Worm (Caenorhabditis elegans): Measurements from ENCODE around the gene C17C3.11.

Gene C17C3.11

DNA sequence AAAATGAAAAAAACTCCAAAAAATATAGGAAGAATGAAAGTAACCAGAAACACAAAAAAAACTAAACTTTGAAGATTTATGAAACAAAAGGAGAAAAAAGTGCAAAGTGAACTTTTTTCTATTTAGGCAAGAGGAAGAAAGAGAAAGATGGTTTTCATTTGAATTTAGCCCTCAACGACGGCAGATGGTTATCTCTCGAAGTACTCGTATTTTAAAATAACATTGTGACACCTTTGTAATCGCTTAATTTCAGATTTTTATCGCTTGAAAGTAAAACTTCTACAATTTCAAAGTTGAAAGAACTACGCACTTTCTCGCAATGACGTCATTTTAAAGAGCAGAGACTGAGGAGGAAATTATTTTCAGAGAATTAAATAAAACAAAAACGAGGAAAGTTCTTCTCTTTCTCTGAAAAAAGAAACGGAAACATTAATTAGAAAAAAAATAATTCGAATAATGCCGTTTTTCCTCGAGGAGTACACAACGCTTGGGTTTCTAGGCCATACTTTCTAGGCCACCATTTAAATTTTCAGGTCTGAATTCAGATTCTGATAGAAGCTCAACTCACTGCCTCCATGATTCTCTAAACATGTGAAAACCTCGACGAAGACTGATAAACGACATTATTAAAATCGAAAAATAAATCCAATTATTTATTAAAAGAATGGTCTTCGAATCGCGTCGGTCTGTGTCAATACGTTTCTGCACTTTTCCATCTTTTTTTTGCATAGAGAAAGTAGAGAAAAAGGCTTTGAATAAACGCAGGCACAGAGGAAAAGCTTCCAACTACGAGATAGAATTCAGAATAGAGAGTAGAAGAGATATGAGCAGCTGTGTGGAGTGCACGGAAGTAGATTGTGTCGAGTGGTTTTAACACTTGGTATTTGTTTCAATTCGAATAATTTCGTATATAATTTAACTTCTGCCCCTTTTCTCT is 25.9 kb upstream of the C17C3.11 start (continued):
- peak; percentile 90 for TF ChIP-seq madf-6 (GFP tag; IDR thresholded peaks at IDR 0.05)
- TF ChIP-seq cebp-2 (GFP tag; IDR thresholded peaks at IDR 0.05): no peak
- TF ChIP-seq ztf-28 (GFP tag; IDR thresholded peaks at IDR 0.05): 0 out of 2 replicates have a peak, but pooled peaks have one; percentile 22
- TF ChIP-seq snpc-1.1 (tag; optimal IDR thresholded peaks at IDR 0.05; ENCODE audit: insufficient read depth): no peak
- no peak for TF ChIP-seq sea-2 (GFP tag; IDR thresholded peaks at IDR 0.05)
- no peak for TF ChIP-seq ztf-25 (GFP tag; IDR thresholded peaks at IDR 0.05)
- TF ChIP-seq bed-2 (GFP tag; IDR thresholded peaks at IDR 0.05): no peak
- TF ChIP-seq Y53G8AR.9 (GFP tag; conservative IDR thresholded peaks at IDR 0.05): no peak
- no peak for TF ChIP-seq zfh-2 (GFP tag; conservative IDR thresholded peaks at IDR 0.05)
- peak; percentile 65 for TF ChIP-seq ZK185.1 (tag; optimal IDR thresholded peaks at IDR 0.05; ENCODE audit: poor library complexity, severe bottlenecking)
- no peak for TF ChIP-seq Y95B8A.8 (GFP tag; IDR thresholded peaks at IDR 0.05)
- TF ChIP-seq nhr-90 (tag; optimal IDR thresholded peaks at IDR 0.05): no peak
- peak; percentile 88 for TF ChIP-seq madf-8 (GFP tag; conservative IDR thresholded peaks at IDR 0.05)
- peak; percentile 7 for TF ChIP-seq K12H6.12 (tag; optimal IDR thresholded peaks at IDR 0.05)
- TF ChIP-seq hrde-1 (tag; optimal IDR thresholded peaks at IDR 0.05; ENCODE audit: borderline replicate concordance): no peak
- no peak for TF ChIP-seq ceh-100 (GFP tag; IDR thresholded peaks at IDR 0.05)
- no peak for TF ChIP-seq nhr-179 (tag; optimal IDR thresholded peaks at IDR 0.05)
- no peak for TF ChIP-seq ekl-4 (GFP tag; IDR thresholded peaks at IDR 0.05)
- TF ChIP-seq zim-3 (tag; optimal IDR thresholded peaks at IDR 0.05): no peak
- no peak for TF ChIP-seq hmg-20 (GFP tag; IDR thresholded peaks at IDR 0.05)
- TF ChIP-seq attf-3 (GFP tag; conservative IDR thresholded peaks at IDR 0.05): no peak
- no peak for TF ChIP-seq B0261.1 (tag; optimal IDR thresholded peaks at IDR 0.05)
- TF ChIP-seq nhr-120 (GFP tag; IDR thresholded peaks at IDR 0.05): no peak
- no peak for TF ChIP-seq lsy-27 (tag; optimal IDR thresholded peaks at IDR 0.05; ENCODE audit: borderline replicate concordance, insufficient read depth)
- TF ChIP-seq madf-10 (tag; optimal IDR thresholded peaks at IDR 0.05): no peak
- TF ChIP-seq F10E7.11 (tag; optimal IDR thresholded peaks at IDR 0.05): no peak
- peak; percentile 1 for TF ChIP-seq attf-5 (GFP tag; optimal IDR thresholded peaks at IDR 0.05)
- TF ChIP-seq B0336.3 (GFP tag; IDR thresholded peaks at IDR 0.05): no peak
- TF ChIP-seq xnd-1 (tag; optimal IDR thresholded peaks at IDR 0.05): peak; percentile 76
- TF ChIP-seq let-526 (GFP tag; IDR thresholded peaks at IDR 0.05): no peak
- TF ChIP-seq him-1 (tag; optimal IDR thresholded peaks at IDR 0.05): peak; percentile 50
- TF ChIP-seq atf-7 (tag; optimal IDR thresholded peaks at IDR 0.05): peak; percentile 16
- no peak for TF ChIP-seq pbrm-1 (GFP tag; IDR thresholded peaks at IDR 0.05)

DNA sequence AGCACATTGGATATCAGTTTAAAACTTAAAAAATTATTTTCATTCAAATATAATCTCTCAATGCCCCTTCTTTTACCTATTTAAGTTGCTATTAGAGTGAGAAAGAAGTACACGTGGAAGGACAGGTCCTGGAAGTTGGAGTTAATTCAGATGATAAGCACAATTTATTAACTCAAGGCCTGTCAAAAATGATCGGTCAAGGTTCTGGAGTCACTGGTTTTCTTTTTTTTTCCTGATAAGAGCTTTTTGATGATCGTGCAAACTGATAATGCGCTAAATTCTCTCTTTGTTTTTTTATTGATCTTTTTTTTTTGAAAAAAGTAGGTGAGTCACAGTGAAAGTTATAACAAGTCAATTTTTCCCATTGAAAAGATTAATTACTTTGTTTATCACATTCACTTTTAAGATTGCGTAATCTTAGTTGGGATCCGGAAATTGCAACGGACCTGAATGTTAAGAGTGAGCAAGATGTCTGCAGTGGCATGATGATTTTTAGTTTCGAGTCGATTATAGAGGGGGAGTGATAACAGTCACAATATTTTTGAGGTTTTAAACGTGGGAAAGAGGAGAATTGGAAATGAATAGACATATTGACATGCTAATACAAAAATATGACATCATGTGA is 25.0 kb upstream of the C17C3.11 start:
- TF ChIP-seq ccch-3 (GFP tag; optimal IDR thresholded peaks at IDR 0.05): no peak
- peak; percentile 78 for TF ChIP-seq atf-7 (tag; optimal IDR thresholded peaks at IDR 0.05)
- no peak for TF ChIP-seq B0019.2 (GFP tag; conservative IDR thresholded peaks at IDR 0.05)
- TF ChIP-seq xnd-1 (tag; optimal IDR thresholded peaks at IDR 0.05): no peak
- TF ChIP-seq C06A6.2 (GFP tag; conservative IDR thresholded peaks at IDR 0.05): no peak
- TF ChIP-seq let-607 (tag; optimal IDR thresholded peaks at IDR 0.05): peak; percentile 88 to 93
- no peak for TF ChIP-seq K11D2.4 (GFP tag; IDR thresholded peaks at IDR 0.05)
- TF ChIP-seq B0261.1 (tag; optimal IDR thresholded peaks at IDR 0.05): no peak
- TF ChIP-seq egl-18 (GFP tag; IDR thresholded peaks at IDR 0.05): no peak
- TF ChIP-seq Y79H2A.3 (GFP tag; conservative IDR thresholded peaks at IDR 0.05): no peak
- peak; percentile 90 for TF ChIP-seq nhr-80 (tag; optimal IDR thresholded peaks at IDR 0.05)
- TF ChIP-seq unc-62 (GFP tag; optimal IDR thresholded peaks at IDR 0.05): peak; percentile 34

All from whole organism, young adult.